Fruit fly (Drosophila melanogaster) whole organism, wandering third instar larva: ENCODE measurements around the gene RpS10b.
A peak's percentile ranks its signal among the peaks of the same experiment; 100 is the strongest.

Experiments used
- Abd-B ChIP-seq: fragments of >200 bp; optimal IDR thresholded peaks from 2 replicates; lab custom pipeline; 2017; ENCODE audit warnings: missing biosample characterization, missing genetic modification characterization
- CG32264 ChIP-seq: fragments of 200-800 bp; sonication (Bioruptor generic); optimal IDR thresholded peaks from 2 replicates; lab custom pipeline; 2016; ENCODE audit warnings: missing biosample characterization, missing genetic modification characterization
- CG9705 ChIP-seq: fragments of 200-800 bp; sonication (Bioruptor generic); optimal IDR thresholded peaks from 2 replicates; lab custom pipeline; 2018; ENCODE audit warnings: missing biosample characterization, mild to moderate bottlenecking, missing genetic modification characterization
- CrebA ChIP-seq: fragments of 200-800 bp; sonication (Bioruptor generic); optimal IDR thresholded peaks from 2 replicates; lab custom pipeline; 2016; ENCODE audit warnings: missing biosample characterization, mild to moderate bottlenecking, missing genetic modification characterization, borderline replicate concordance
- Dfd ChIP-seq: fragments of >200 bp; optimal IDR thresholded peaks from 2 replicates; lab custom pipeline; 2017; ENCODE audit warnings: missing biosample characterization, missing genetic modification characterization
- Dif ChIP-seq: fragments of 200-275, 200-300 bp; sonication (Bioruptor generic); optimal IDR thresholded peaks from 2 replicates; lab custom pipeline; 2018; ENCODE audit warnings: missing biosample characterization, missing genetic modification characterization; ENCODE audit not compliant: partially characterized antibody
- GATAd ChIP-seq: sonication (Bioruptor generic); optimal IDR thresholded peaks from 2 replicates; lab custom pipeline; 2016; ENCODE audit warnings: missing biosample characterization, missing genetic modification characterization
- HLH106 ChIP-seq: fragments of 200-800 bp; optimal IDR thresholded peaks from 3 replicates; lab custom pipeline; 2019; ENCODE audit warnings: missing biosample characterization, mild to moderate bottlenecking, missing genetic modification characterization, moderate library complexity
- Hnf4 ChIP-seq: fragments of 200-800 bp; sonication (Bioruptor generic); optimal IDR thresholded peaks from 2 replicates; lab custom pipeline; 2016; ENCODE audit warnings: missing biosample characterization, mild to moderate bottlenecking, missing genetic modification characterization
- Hr78 ChIP-seq: fragments of >200 bp; optimal IDR thresholded peaks from 2 replicates; lab custom pipeline; 2017; ENCODE audit warnings: missing biosample characterization, missing genetic modification characterization
- Hr83 ChIP-seq: fragments of 200-300 bp; sonication (Bioruptor generic); optimal IDR thresholded peaks from 2 replicates; lab custom pipeline; 2016; ENCODE audit warnings: missing biosample characterization, mild to moderate bottlenecking, missing genetic modification characterization, moderate library complexity; ENCODE audit not compliant: poor library complexity, severe bottlenecking
- Jra ChIP-seq: sonication (Bioruptor generic); optimal IDR thresholded peaks from 2 replicates; lab custom pipeline; 2016; ENCODE audit warnings: missing biosample characterization, missing genetic modification characterization
- Mio ChIP-seq: sonication (Bioruptor generic); optimal IDR thresholded peaks from 2 replicates; lab custom pipeline; 2016; ENCODE audit warnings: missing biosample characterization, missing genetic modification characterization
- Myc ChIP-seq: fragments of >200 bp; optimal IDR thresholded peaks from 2 replicates; lab custom pipeline; 2017
- N ChIP-seq: fragments of >200 bp; optimal IDR thresholded peaks from 2 replicates; lab custom pipeline; 2018; ENCODE audit warnings: missing biosample characterization, missing external identifiers, missing genetic modification characterization
- OdsH ChIP-seq: fragments of 200-800 bp; sonication (Bioruptor generic); optimal IDR thresholded peaks from 2 replicates; lab custom pipeline; 2016; ENCODE audit warnings: missing biosample characterization, mild to moderate bottlenecking, missing genetic modification characterization
- Rel ChIP-seq, 2 experiments: fragments of 200-800 bp; sonication (Bioruptor generic) in 1 of 2; optimal IDR thresholded peaks; 2 replicates in 1 of 2; 3 replicates in 1 of 2; lab custom pipeline; 2016 to 2019; ENCODE audit warnings: mild to moderate bottlenecking in 2 of 2, missing biosample characterization in 2 of 2, missing genetic modification characterization in 2 of 2, moderate library complexity in 1 of 2
- Sp1 ChIP-seq: fragments of 200-800 bp; sonication (Bioruptor generic); optimal IDR thresholded peaks from 3 replicates; lab custom pipeline; 2019; ENCODE audit warnings: missing biosample characterization, mild to moderate bottlenecking, missing genetic modification characterization, moderate library complexity
- Vsx2 ChIP-seq: fragments of 200-300, 225-300 bp; sonication (Bioruptor generic); optimal IDR thresholded peaks from 2 replicates; lab custom pipeline; 2018; ENCODE audit warnings: missing biosample characterization, missing genetic modification characterization; ENCODE audit not compliant: partially characterized antibody
- br ChIP-seq: fragments of 200-800 bp; sonication (Bioruptor generic); optimal IDR thresholded peaks from 2 replicates; lab custom pipeline; 2016; ENCODE audit warnings: missing biosample characterization, missing genetic modification characterization
- brk ChIP-seq: fragments of 200-800 bp; sonication (Bioruptor generic); optimal IDR thresholded peaks from 2 replicates; lab custom pipeline; 2016; ENCODE audit warnings: missing biosample characterization, mild to moderate bottlenecking, missing genetic modification characterization
- dl ChIP-seq, 2 experiments: fragments of 175-275, 200-275 bp in 1 of 2; fragments of 200-275 bp in 1 of 2; sonication (Bioruptor generic); optimal IDR thresholded peaks; lab custom pipeline; 2018; ENCODE audit warnings: mild to moderate bottlenecking in 2 of 2, missing biosample characterization in 2 of 2, missing genetic modification characterization in 2 of 2, moderate library complexity in 2 of 2; ENCODE audit not compliant: partially characterized antibody in 2 of 2, insufficient read depth in 1 of 2
- dmrt93B ChIP-seq: fragments of 200-800 bp; sonication (Bioruptor generic); optimal IDR thresholded peaks from 2 replicates; lab custom pipeline; 2018; ENCODE audit warnings: missing biosample characterization, mild to moderate bottlenecking, missing genetic modification characterization
- dsf ChIP-seq: sonication (Bioruptor generic); optimal IDR thresholded peaks from 2 replicates; lab custom pipeline; 2016; ENCODE audit warnings: missing biosample characterization, missing genetic modification characterization, borderline replicate concordance
- ey ChIP-seq: fragments of 200-800 bp; sonication (Bioruptor generic); optimal IDR thresholded peaks from 2 replicates; lab custom pipeline; 2016; ENCODE audit warnings: missing biosample characterization, missing genetic modification characterization
- foxo ChIP-seq, 2 experiments: fragments of 200-800 bp; sonication (Bioruptor generic); optimal IDR thresholded peaks; 2 replicates in 1 of 2; 3 replicates in 1 of 2; lab custom pipeline; 2016 to 2017; ENCODE audit warnings: missing biosample characterization in 2 of 2, missing genetic modification characterization in 2 of 2
- fru ChIP-seq: fragments of 200-800 bp; sonication (Bioruptor generic); optimal IDR thresholded peaks from 3 replicates; lab custom pipeline; 2016; ENCODE audit warnings: missing biosample characterization, mild to moderate bottlenecking, missing genetic modification characterization
- h ChIP-seq: fragments of 200-800 bp; sonication (Bioruptor generic); optimal IDR thresholded peaks from 3 replicates; lab custom pipeline; 2016; ENCODE audit warnings: missing biosample characterization, mild to moderate bottlenecking, missing genetic modification characterization
- jim ChIP-seq: fragments of 175-275, 200-325 bp; sonication (Bioruptor generic); optimal IDR thresholded peaks from 2 replicates; lab custom pipeline; 2016; ENCODE audit warnings: missing biosample characterization, mild to moderate bottlenecking, missing genetic modification characterization
- lola ChIP-seq: fragments of >200 bp; optimal IDR thresholded peaks from 2 replicates; lab custom pipeline; 2017; ENCODE audit warnings: missing biosample characterization, missing genetic modification characterization
- pan ChIP-seq: fragments of >200 bp; optimal IDR thresholded peaks from 2 replicates; lab custom pipeline; 2017
- psq ChIP-seq: fragments of 200-800 bp; sonication (Bioruptor generic); optimal IDR thresholded peaks from 3 replicates; lab custom pipeline; 2017; ENCODE audit warnings: missing biosample characterization, mild to moderate bottlenecking, missing genetic modification characterization, moderate library complexity
- rgr ChIP-seq: fragments of 200-800 bp; sonication (Bioruptor generic); optimal IDR thresholded peaks from 3 replicates; lab custom pipeline; 2016; ENCODE audit warnings: missing biosample characterization, mild to moderate bottlenecking, missing genetic modification characterization
- sage ChIP-seq: fragments of 200-800 bp; sonication (Bioruptor generic); optimal IDR thresholded peaks from 2 replicates; lab custom pipeline; 2016; ENCODE audit warnings: missing biosample characterization, mild to moderate bottlenecking, missing genetic modification characterization
- sv ChIP-seq: fragments of 200-800 bp; sonication (Bioruptor generic); optimal IDR thresholded peaks from 3 replicates; lab custom pipeline; 2016; ENCODE audit warnings: missing biosample characterization, missing genetic modification characterization
- tai ChIP-seq: sonication (Bioruptor generic); optimal IDR thresholded peaks from 2 replicates; lab custom pipeline; 2016; ENCODE audit warnings: missing biosample characterization, missing genetic modification characterization
- usp ChIP-seq: fragments of >200 bp; optimal IDR thresholded peaks from 2 replicates; lab custom pipeline; 2017; ENCODE audit warnings: missing biosample characterization, missing genetic modification characterization
- woc ChIP-seq: sonication (Bioruptor generic); optimal IDR thresholded peaks from 2 replicates; lab custom pipeline; 2016; ENCODE audit warnings: missing biosample characterization, mild to moderate bottlenecking, missing genetic modification characterization

Gene RpS10b

dm6 chrX:19592309-19592708 lies 5.5 kb upstream of the RpS10b start, which contains the start of gene CG14205:
CG14205 (plus strand) TSS chrX:19592609.
- no peak for TF ChIP-seq ey (GFP tag; lab: Kevin White, UChicago)
- no peak for TF ChIP-seq fru (GFP tag; lab: Kevin White, UChicago)
- TF ChIP-seq Dfd: no peak
- no peak for TF ChIP-seq CG32264 (GFP tag; lab: Kevin White, UChicago)
- TF ChIP-seq pan: no peak
- no peak for TF ChIP-seq dmrt93B
- TF ChIP-seq Abd-B (GFP tag; lab: Kevin White, UChicago): no peak
- no peak for TF ChIP-seq jim (GFP tag; lab: Kevin White, UChicago)

DNA sequence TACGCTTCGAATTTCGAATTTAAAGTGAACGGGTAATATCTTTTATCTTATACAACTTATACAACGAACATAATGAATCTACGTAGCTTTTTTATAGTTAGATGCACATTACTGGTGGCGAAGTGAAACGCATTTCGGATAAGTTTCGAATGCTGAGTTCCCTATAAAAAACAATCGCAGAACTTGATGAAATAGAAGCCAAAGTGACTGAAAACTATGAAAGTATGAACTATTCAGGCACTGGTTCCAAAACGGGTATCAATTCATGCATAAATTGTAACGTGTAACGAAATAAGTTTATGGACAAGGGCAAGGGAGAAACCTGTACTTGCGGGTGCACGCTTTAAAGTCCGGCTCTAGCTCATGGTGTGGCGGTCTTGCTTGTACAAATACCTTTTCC lies 2.0 kb upstream of the RpS10b start:
- TF ChIP-seq brk (GFP tag; lab: Kevin White, UChicago) (no peak), psq (GFP tag; lab: Kevin White, UChicago) (no peak), Jra (GFP tag; lab: Kevin White, UChicago) (no peak), ey (GFP tag; lab: Kevin White, UChicago) (no peak), Dfd (no peak), jim (GFP tag; lab: Kevin White, UChicago) (no peak), sage (GFP tag; lab: Kevin White, UChicago) (no peak), pan (no peak), HLH106 (tag; lab: Kevin White, UChicago) (no peak), CrebA (GFP tag; lab: Kevin White, UChicago) (no peak), dmrt93B (no peak), Rel (GFP tag; optimal IDR thresholded peaks at IDR 0.05; lab: Kevin White, UChicago) (no peak), Rel (tag; optimal IDR thresholded peaks at IDR 0.05; lab: Kevin White, UChicago) (no peak), Vsx2 (GFP tag; lab: Kevin White, UChicago) (no peak), lola (no peak), N (GFP tag; lab: Kevin White, UChicago) (no peak)

DNA sequence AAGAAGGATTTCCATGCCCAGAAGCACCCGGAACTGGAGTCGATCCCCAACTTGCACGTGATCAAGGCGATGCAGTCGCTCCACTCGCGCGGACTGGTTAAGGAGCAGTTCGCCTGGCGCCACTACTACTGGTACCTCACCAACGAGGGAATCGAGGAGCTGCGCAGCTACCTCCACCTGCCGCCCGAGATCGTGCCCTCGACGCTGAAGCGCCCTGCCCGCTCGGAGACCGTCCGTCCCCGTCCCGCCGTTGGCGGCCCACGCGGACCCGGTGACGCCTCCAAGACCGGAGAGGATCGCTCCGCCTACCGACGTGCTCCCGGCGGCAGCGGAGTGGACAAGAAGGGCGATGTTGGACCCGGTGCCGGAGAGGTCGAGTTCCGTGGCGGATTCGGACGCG lies 672 bp downstream of the RpS10b start:
- no peak for TF ChIP-seq h (GFP tag; lab: Kevin White, UChicago)
- TF ChIP-seq dmrt93B: no peak
- TF ChIP-seq Jra (GFP tag; lab: Kevin White, UChicago): no peak
- peak; percentile 87 for TF ChIP-seq Dfd

DNA sequence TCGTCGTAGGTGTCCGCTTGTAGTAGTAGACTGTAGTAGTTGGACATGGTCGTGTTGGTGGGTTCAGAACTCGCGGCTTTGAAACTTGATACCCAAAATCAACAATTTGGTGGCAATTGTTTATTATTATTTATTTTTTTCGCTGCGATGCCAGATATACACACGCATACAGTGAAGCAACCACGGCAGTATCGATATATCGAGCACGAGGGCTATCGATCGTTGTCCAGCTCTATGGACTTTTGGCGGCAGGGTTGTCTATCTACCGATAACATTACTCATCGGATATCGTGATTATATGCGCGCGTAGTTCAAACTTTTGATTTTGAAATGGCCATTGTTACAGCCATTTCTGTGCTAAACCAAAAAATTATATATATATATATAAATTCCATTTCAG lies 3.8 kb downstream of the RpS10b start, which contains the start of gene CG14220:
Gene CG14220 (minus strand): TSS at position 208 of the 400 bp plus-strand sequence.
- TF ChIP-seq Abd-B (GFP tag; lab: Kevin White, UChicago) (no peak), GATAd (GFP tag; lab: Kevin White, UChicago) (no peak), Hnf4 (GFP tag; lab: Kevin White, UChicago) (peak; percentile 22), pan (no peak), psq (GFP tag; lab: Kevin White, UChicago) (no peak), Myc (lab: Kevin White, UChicago) (no peak), dsf (GFP tag; lab: Kevin White, UChicago) (no peak), ey (GFP tag; lab: Kevin White, UChicago) (no peak), CG9705 (no peak), OdsH (GFP tag; lab: Kevin White, UChicago) (no peak), Hr83 (GFP tag; lab: Kevin White, UChicago) (peak; percentile 67), h (GFP tag; lab: Kevin White, UChicago) (peak; percentile 22), Jra (GFP tag; lab: Kevin White, UChicago) (no peak), lola (no peak), Sp1 (GFP tag; lab: Kevin White, UChicago) (peak; percentile 15), Hr78 (GFP tag; lab: Kevin White, UChicago) (no peak), sv (no peak), fru (GFP tag; lab: Kevin White, UChicago) (no peak), CG32264 (GFP tag; lab: Kevin White, UChicago) (no peak), foxo (GFP tag; optimal IDR thresholded peaks at IDR 0.05; lab: Kevin White, UChicago) (no peak), Vsx2 (GFP tag; lab: Kevin White, UChicago) (no peak), br (GFP tag; lab: Kevin White, UChicago) (no peak), CrebA (GFP tag; lab: Kevin White, UChicago) (no peak), rgr (GFP tag; lab: Kevin White, UChicago) (no peak), Dif (peak; percentile 8), N (GFP tag; lab: Kevin White, UChicago) (no peak), sage (GFP tag; lab: Kevin White, UChicago) (no peak), dmrt93B (no peak), Mio (no peak), Dfd (no peak), Rel (GFP tag; optimal IDR thresholded peaks at IDR 0.05; lab: Kevin White, UChicago) (no peak), Rel (tag; optimal IDR thresholded peaks at IDR 0.05; lab: Kevin White, UChicago) (peak; percentile 46), brk (GFP tag; lab: Kevin White, UChicago) (no peak), woc (no peak), dl (GFP tag; optimal IDR thresholded peaks at IDR 0.05; lab: Kevin White, UChicago; ENCODE audit: insufficient read depth in 1 of 2, partially characterized antibody in 2 of 2) (no peak), usp (GFP tag; lab: Kevin White, UChicago) (no peak), HLH106 (tag; lab: Kevin White, UChicago) (peak; percentile 6), tai (no peak), jim (GFP tag; lab: Kevin White, UChicago) (no peak)
